Fruit fly (Drosophila melanogaster) whole organism, wandering third instar larva: Measurements from ENCODE around the gene Hel89B.

Experiments used
- Abd-B ChIP-seq: fragments of >200 bp; optimal IDR thresholded peaks from 2 replicates; lab custom pipeline; 2017; ENCODE audit warnings: missing biosample characterization, missing genetic modification characterization
- Hr78 ChIP-seq: fragments of >200 bp; optimal IDR thresholded peaks from 2 replicates; lab custom pipeline; 2017; ENCODE audit warnings: missing biosample characterization, missing genetic modification characterization
- Myc ChIP-seq: fragments of >200 bp; optimal IDR thresholded peaks from 2 replicates; lab custom pipeline; 2017
- Rel ChIP-seq, 2 experiments: fragments of 200-800 bp; sonication (Bioruptor generic) in 1 of 2; optimal IDR thresholded peaks; 2 replicates in 1 of 2; 3 replicates in 1 of 2; lab custom pipeline; 2016 to 2019; ENCODE audit warnings: mild to moderate bottlenecking in 2 of 2, missing biosample characterization in 2 of 2, missing genetic modification characterization in 2 of 2, moderate library complexity in 1 of 2
- br ChIP-seq: fragments of 200-800 bp; sonication (Bioruptor generic); optimal IDR thresholded peaks from 2 replicates; lab custom pipeline; 2016; ENCODE audit warnings: missing biosample characterization, missing genetic modification characterization
- fru ChIP-seq: fragments of 200-800 bp; sonication (Bioruptor generic); optimal IDR thresholded peaks from 3 replicates; lab custom pipeline; 2016; ENCODE audit warnings: missing biosample characterization, mild to moderate bottlenecking, missing genetic modification characterization
- jim ChIP-seq: fragments of 175-275, 200-325 bp; sonication (Bioruptor generic); optimal IDR thresholded peaks from 2 replicates; lab custom pipeline; 2016; ENCODE audit warnings: missing biosample characterization, mild to moderate bottlenecking, missing genetic modification characterization
- lola ChIP-seq: fragments of >200 bp; optimal IDR thresholded peaks from 2 replicates; lab custom pipeline; 2017; ENCODE audit warnings: missing biosample characterization, missing genetic modification characterization

- TF ChIP-seq Hr78 (no peak), fru (no peak), lola (GFP tag; lab: Kevin White, UChicago) (no peak), Abd-B (GFP tag; lab: Kevin White, UChicago) (no peak), br (GFP tag; lab: Kevin White, UChicago) (no peak), jim (no peak), Rel (GFP tag; optimal IDR thresholded peaks at IDR 0.05; lab: Kevin White, UChicago) (no peak), Rel (tag; optimal IDR thresholded peaks at IDR 0.05; lab: Kevin White, UChicago) (no peak), Myc (lab: Kevin White, UChicago) (no peak)
Observed at dm6 chr3R:16028651-16029050, 55.6 kb downstream of the Hel89B start.
